Worm (Caenorhabditis elegans): ENCODE results near the gene C17C3.1.

- TF ChIP-seq ceh-30 (tag; optimal IDR thresholded peaks at IDR 0.05) (no peak), syd-9 (tag; optimal IDR thresholded peaks at IDR 0.05) (no peak), nhr-11 (tag; optimal IDR thresholded peaks at IDR 0.05) (no peak), odd-2 (tag; optimal IDR thresholded peaks at IDR 0.05) (no peak), dve-1 (tag; optimal IDR thresholded peaks at IDR 0.05) (no peak), ceh-34 (tag; optimal IDR thresholded peaks at IDR 0.05) (no peak), K09A11.1 (tag; optimal IDR thresholded peaks at IDR 0.05; ENCODE audit: insufficient read depth) (no peak), C08G9.2 (tag; optimal IDR thresholded peaks at IDR 0.05) (no peak), dmd-4 (tag; optimal IDR thresholded peaks at IDR 0.05; ENCODE audit: borderline replicate concordance) (no peak), T23F11.4 (GFP tag; optimal IDR thresholded peaks at IDR 0.05) (no peak), ceh-31 (tag; optimal IDR thresholded peaks at IDR 0.05) (no peak), rnt-1 (tag; optimal IDR thresholded peaks at IDR 0.05) (no peak), fkh-10 (GFP tag; optimal IDR thresholded peaks at IDR 0.05) (no peak)
These were observed 5.2 kb upstream of the C17C3.1 start for ce11 chrII:5565082-5565623.

Data from whole organism, late embryonic.